Fruit fly (Drosophila melanogaster) whole organism, wandering third instar larva: ENCODE measurements around the gene CG31326.

ENCODE experiments used
- Dif ChIP-seq: fragments of 200-275, 200-300 bp; sonication (Bioruptor generic); optimal IDR thresholded peaks from 2 replicates; lab custom pipeline; 2018; ENCODE audit warnings: missing biosample characterization, missing genetic modification characterization; ENCODE audit not compliant: partially characterized antibody
- N ChIP-seq: fragments of >200 bp; optimal IDR thresholded peaks from 2 replicates; lab custom pipeline; 2018; ENCODE audit warnings: missing biosample characterization, missing external identifiers, missing genetic modification characterization
- Vsx2 ChIP-seq: fragments of 200-300, 225-300 bp; sonication (Bioruptor generic); optimal IDR thresholded peaks from 2 replicates; lab custom pipeline; 2018; ENCODE audit warnings: missing biosample characterization, missing genetic modification characterization; ENCODE audit not compliant: partially characterized antibody
- dl ChIP-seq, 2 experiments: fragments of 175-275, 200-275 bp in 1 of 2; fragments of 200-275 bp in 1 of 2; sonication (Bioruptor generic); optimal IDR thresholded peaks; lab custom pipeline; 2018; ENCODE audit warnings: mild to moderate bottlenecking in 2 of 2, missing biosample characterization in 2 of 2, missing genetic modification characterization in 2 of 2, moderate library complexity in 2 of 2; ENCODE audit not compliant: partially characterized antibody in 2 of 2, insufficient read depth in 1 of 2
- ey ChIP-seq: fragments of 200-800 bp; sonication (Bioruptor generic); optimal IDR thresholded peaks from 2 replicates; lab custom pipeline; 2016; ENCODE audit warnings: missing biosample characterization, missing genetic modification characterization
- foxo ChIP-seq, 2 experiments: fragments of 200-800 bp; sonication (Bioruptor generic); optimal IDR thresholded peaks; 2 replicates in 1 of 2; 3 replicates in 1 of 2; lab custom pipeline; 2016 to 2017; ENCODE audit warnings: missing biosample characterization in 2 of 2, missing genetic modification characterization in 2 of 2
- pan ChIP-seq: fragments of >200 bp; optimal IDR thresholded peaks from 2 replicates; lab custom pipeline; 2017
- sv ChIP-seq: fragments of 200-800 bp; sonication (Bioruptor generic); optimal IDR thresholded peaks from 3 replicates; lab custom pipeline; 2016; ENCODE audit warnings: missing biosample characterization, missing genetic modification characterization

The CG31326 gene

dm6 chr3R:14217839-14218238 lies 2.2 kb downstream of the CG31326 start, which contains the start of gene CG9649:
Gene CG9649, minus strand, starts transcription at chr3R:14217882.
- TF ChIP-seq Dif (GFP tag; lab: Kevin White, UChicago), result no peak

- no peak for TF ChIP-seq N (GFP tag; lab: Kevin White, UChicago)
- TF ChIP-seq dl (GFP tag; optimal IDR thresholded peaks at IDR 0.05; lab: Kevin White, UChicago; ENCODE audit: insufficient read depth in 1 of 2, partially characterized antibody in 2 of 2), result no peak
- no peak for TF ChIP-seq pan (lab: Kevin White, UChicago)
- no peak for TF ChIP-seq sv (GFP tag; lab: Kevin White, UChicago)
- TF ChIP-seq ey, result no peak
- TF ChIP-seq foxo (GFP tag; optimal IDR thresholded peaks at IDR 0.05; lab: Kevin White, UChicago), result no peak
- TF ChIP-seq Vsx2, result no peak
Measured at dm6 chr3R:14214776-14215175, 5.2 kb downstream of the CG31326 start, which contains the start of gene Dop1R1. Gene Dop1R1, minus strand, starts transcription at chr3R:14214810.
